Fruit fly (Drosophila melanogaster) whole organism, wandering third instar larva: Measurements from ENCODE around the gene GstD2.

ENCODE experiments used
- Abd-B ChIP-seq: fragments of >200 bp; optimal IDR thresholded peaks from 2 replicates; lab custom pipeline; 2017; ENCODE audit warnings: missing biosample characterization, missing genetic modification characterization
- CG32264 ChIP-seq: fragments of 200-800 bp; sonication (Bioruptor generic); optimal IDR thresholded peaks from 2 replicates; lab custom pipeline; 2016; ENCODE audit warnings: missing biosample characterization, missing genetic modification characterization
- CG9705 ChIP-seq: fragments of 200-800 bp; sonication (Bioruptor generic); optimal IDR thresholded peaks from 2 replicates; lab custom pipeline; 2018; ENCODE audit warnings: missing biosample characterization, mild to moderate bottlenecking, missing genetic modification characterization
- CrebA ChIP-seq: fragments of 200-800 bp; sonication (Bioruptor generic); optimal IDR thresholded peaks from 2 replicates; lab custom pipeline; 2016; ENCODE audit warnings: missing biosample characterization, mild to moderate bottlenecking, missing genetic modification characterization, borderline replicate concordance
- Dfd ChIP-seq: fragments of >200 bp; optimal IDR thresholded peaks from 2 replicates; lab custom pipeline; 2017; ENCODE audit warnings: missing biosample characterization, missing genetic modification characterization
- Dif ChIP-seq: fragments of 200-275, 200-300 bp; sonication (Bioruptor generic); optimal IDR thresholded peaks from 2 replicates; lab custom pipeline; 2018; ENCODE audit warnings: missing biosample characterization, missing genetic modification characterization; ENCODE audit not compliant: partially characterized antibody
- GATAd ChIP-seq: sonication (Bioruptor generic); optimal IDR thresholded peaks from 2 replicates; lab custom pipeline; 2016; ENCODE audit warnings: missing biosample characterization, missing genetic modification characterization
- HLH106 ChIP-seq: fragments of 200-800 bp; optimal IDR thresholded peaks from 3 replicates; lab custom pipeline; 2019; ENCODE audit warnings: missing biosample characterization, mild to moderate bottlenecking, missing genetic modification characterization, moderate library complexity
- Hr78 ChIP-seq: fragments of >200 bp; optimal IDR thresholded peaks from 2 replicates; lab custom pipeline; 2017; ENCODE audit warnings: missing biosample characterization, missing genetic modification characterization
- Hr83 ChIP-seq: fragments of 200-300 bp; sonication (Bioruptor generic); optimal IDR thresholded peaks from 2 replicates; lab custom pipeline; 2016; ENCODE audit warnings: missing biosample characterization, mild to moderate bottlenecking, missing genetic modification characterization, moderate library complexity; ENCODE audit not compliant: poor library complexity, severe bottlenecking
- Jra ChIP-seq: sonication (Bioruptor generic); optimal IDR thresholded peaks from 2 replicates; lab custom pipeline; 2016; ENCODE audit warnings: missing biosample characterization, missing genetic modification characterization
- Mio ChIP-seq: sonication (Bioruptor generic); optimal IDR thresholded peaks from 2 replicates; lab custom pipeline; 2016; ENCODE audit warnings: missing biosample characterization, missing genetic modification characterization
- Myc ChIP-seq: fragments of >200 bp; optimal IDR thresholded peaks from 2 replicates; lab custom pipeline; 2017
- N ChIP-seq: fragments of >200 bp; optimal IDR thresholded peaks from 2 replicates; lab custom pipeline; 2018; ENCODE audit warnings: missing biosample characterization, missing external identifiers, missing genetic modification characterization
- OdsH ChIP-seq: fragments of 200-800 bp; sonication (Bioruptor generic); optimal IDR thresholded peaks from 2 replicates; lab custom pipeline; 2016; ENCODE audit warnings: missing biosample characterization, mild to moderate bottlenecking, missing genetic modification characterization
- Rel ChIP-seq, 2 experiments: fragments of 200-800 bp; sonication (Bioruptor generic) in 1 of 2; optimal IDR thresholded peaks; 2 replicates in 1 of 2; 3 replicates in 1 of 2; lab custom pipeline; 2016 to 2019; ENCODE audit warnings: mild to moderate bottlenecking in 2 of 2, missing biosample characterization in 2 of 2, missing genetic modification characterization in 2 of 2, moderate library complexity in 1 of 2
- Sp1 ChIP-seq: fragments of 200-800 bp; sonication (Bioruptor generic); optimal IDR thresholded peaks from 3 replicates; lab custom pipeline; 2019; ENCODE audit warnings: missing biosample characterization, mild to moderate bottlenecking, missing genetic modification characterization, moderate library complexity
- Vsx2 ChIP-seq: fragments of 200-300, 225-300 bp; sonication (Bioruptor generic); optimal IDR thresholded peaks from 2 replicates; lab custom pipeline; 2018; ENCODE audit warnings: missing biosample characterization, missing genetic modification characterization; ENCODE audit not compliant: partially characterized antibody
- br ChIP-seq: fragments of 200-800 bp; sonication (Bioruptor generic); optimal IDR thresholded peaks from 2 replicates; lab custom pipeline; 2016; ENCODE audit warnings: missing biosample characterization, missing genetic modification characterization
- brk ChIP-seq: fragments of 200-800 bp; sonication (Bioruptor generic); optimal IDR thresholded peaks from 2 replicates; lab custom pipeline; 2016; ENCODE audit warnings: missing biosample characterization, mild to moderate bottlenecking, missing genetic modification characterization
- dl ChIP-seq, 2 experiments: fragments of 175-275, 200-275 bp in 1 of 2; fragments of 200-275 bp in 1 of 2; sonication (Bioruptor generic); optimal IDR thresholded peaks; lab custom pipeline; 2018; ENCODE audit warnings: mild to moderate bottlenecking in 2 of 2, missing biosample characterization in 2 of 2, missing genetic modification characterization in 2 of 2, moderate library complexity in 2 of 2; ENCODE audit not compliant: partially characterized antibody in 2 of 2, insufficient read depth in 1 of 2
- dmrt93B ChIP-seq: fragments of 200-800 bp; sonication (Bioruptor generic); optimal IDR thresholded peaks from 2 replicates; lab custom pipeline; 2018; ENCODE audit warnings: missing biosample characterization, mild to moderate bottlenecking, missing genetic modification characterization
- dsf ChIP-seq: sonication (Bioruptor generic); optimal IDR thresholded peaks from 2 replicates; lab custom pipeline; 2016; ENCODE audit warnings: missing biosample characterization, missing genetic modification characterization, borderline replicate concordance
- ey ChIP-seq: fragments of 200-800 bp; sonication (Bioruptor generic); optimal IDR thresholded peaks from 2 replicates; lab custom pipeline; 2016; ENCODE audit warnings: missing biosample characterization, missing genetic modification characterization
- foxo ChIP-seq, 2 experiments: fragments of 200-800 bp; sonication (Bioruptor generic); optimal IDR thresholded peaks; 2 replicates in 1 of 2; 3 replicates in 1 of 2; lab custom pipeline; 2016 to 2017; ENCODE audit warnings: missing biosample characterization in 2 of 2, missing genetic modification characterization in 2 of 2
- fru ChIP-seq: fragments of 200-800 bp; sonication (Bioruptor generic); optimal IDR thresholded peaks from 3 replicates; lab custom pipeline; 2016; ENCODE audit warnings: missing biosample characterization, mild to moderate bottlenecking, missing genetic modification characterization
- h ChIP-seq: fragments of 200-800 bp; sonication (Bioruptor generic); optimal IDR thresholded peaks from 3 replicates; lab custom pipeline; 2016; ENCODE audit warnings: missing biosample characterization, mild to moderate bottlenecking, missing genetic modification characterization
- lola ChIP-seq: fragments of >200 bp; optimal IDR thresholded peaks from 2 replicates; lab custom pipeline; 2017; ENCODE audit warnings: missing biosample characterization, missing genetic modification characterization
- psq ChIP-seq: fragments of 200-800 bp; sonication (Bioruptor generic); optimal IDR thresholded peaks from 3 replicates; lab custom pipeline; 2017; ENCODE audit warnings: missing biosample characterization, mild to moderate bottlenecking, missing genetic modification characterization, moderate library complexity
- rgr ChIP-seq: fragments of 200-800 bp; sonication (Bioruptor generic); optimal IDR thresholded peaks from 3 replicates; lab custom pipeline; 2016; ENCODE audit warnings: missing biosample characterization, mild to moderate bottlenecking, missing genetic modification characterization
- sage ChIP-seq: fragments of 200-800 bp; sonication (Bioruptor generic); optimal IDR thresholded peaks from 2 replicates; lab custom pipeline; 2016; ENCODE audit warnings: missing biosample characterization, mild to moderate bottlenecking, missing genetic modification characterization
- sv ChIP-seq: fragments of 200-800 bp; sonication (Bioruptor generic); optimal IDR thresholded peaks from 3 replicates; lab custom pipeline; 2016; ENCODE audit warnings: missing biosample characterization, missing genetic modification characterization
- tai ChIP-seq: sonication (Bioruptor generic); optimal IDR thresholded peaks from 2 replicates; lab custom pipeline; 2016; ENCODE audit warnings: missing biosample characterization, missing genetic modification characterization
- usp ChIP-seq: fragments of >200 bp; optimal IDR thresholded peaks from 2 replicates; lab custom pipeline; 2017; ENCODE audit warnings: missing biosample characterization, missing genetic modification characterization
- woc ChIP-seq: sonication (Bioruptor generic); optimal IDR thresholded peaks from 2 replicates; lab custom pipeline; 2016; ENCODE audit warnings: missing biosample characterization, mild to moderate bottlenecking, missing genetic modification characterization

GstD2 gene

DNA sequence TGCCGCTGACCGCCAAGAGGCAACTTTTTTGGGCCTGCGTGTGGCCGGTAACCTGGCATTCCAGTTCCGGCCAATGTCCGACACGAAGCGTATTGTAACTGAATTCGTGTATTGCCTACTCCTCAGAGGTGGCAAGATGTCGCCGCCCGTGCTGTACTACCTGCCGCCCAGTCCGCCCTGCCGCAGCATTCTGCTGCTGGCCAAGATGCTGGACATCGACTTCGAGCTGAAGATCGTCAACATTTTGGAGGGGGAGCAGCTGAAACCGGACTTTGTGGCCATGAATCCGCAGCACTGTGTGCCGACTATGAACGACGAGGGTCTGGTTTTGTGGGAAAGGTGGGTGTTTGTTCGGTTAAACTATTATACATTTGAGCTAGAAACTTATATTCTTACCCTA is 12.5 kb downstream of the GstD2 start:
- no peak for TF ChIP-seq foxo (GFP tag; optimal IDR thresholded peaks at IDR 0.05; lab: Kevin White, UChicago)
- no peak for TF ChIP-seq h (GFP tag; lab: Kevin White, UChicago)
- no peak for TF ChIP-seq Hr78 (GFP tag; lab: Kevin White, UChicago)
- TF ChIP-seq ey (GFP tag; lab: Kevin White, UChicago) = no peak
- TF ChIP-seq Dfd = no peak
- no peak for TF ChIP-seq rgr (GFP tag; lab: Kevin White, UChicago)
- TF ChIP-seq Hr83 (GFP tag; lab: Kevin White, UChicago) = no peak
- no peak for TF ChIP-seq sv (GFP tag; lab: Kevin White, UChicago)
- TF ChIP-seq GATAd (GFP tag; lab: Kevin White, UChicago) = no peak
- no peak for TF ChIP-seq Rel (GFP tag; optimal IDR thresholded peaks at IDR 0.05; lab: Kevin White, UChicago)
- no peak for TF ChIP-seq Rel (tag; optimal IDR thresholded peaks at IDR 0.05; lab: Kevin White, UChicago)
- no peak for TF ChIP-seq Dif
- TF ChIP-seq, all 38 proteins: peak for 0

DNA sequence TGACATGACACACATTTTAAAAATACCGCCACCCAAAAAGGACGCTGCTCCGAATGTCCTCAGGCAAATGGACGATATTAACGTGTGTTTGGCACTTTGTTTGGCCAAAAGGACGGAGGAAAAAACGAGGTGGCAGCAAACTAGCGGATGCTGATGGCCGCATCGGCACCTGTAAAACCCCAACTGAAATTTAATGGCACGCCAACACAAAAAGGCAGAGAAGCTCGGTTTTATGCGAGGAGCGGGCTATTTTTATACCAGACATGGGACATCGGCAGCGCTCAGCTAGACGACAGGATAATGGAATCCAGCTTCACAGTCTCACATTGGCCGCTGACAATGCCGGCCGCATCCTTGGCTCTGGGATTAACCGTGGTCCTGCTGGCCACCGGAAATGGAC is 14.2 kb downstream of the GstD2 start, which contains the start of gene Sol1:
TSS of gene Sol1 (plus strand) at position 301 of the 400 bp plus-strand sequence.
- TF ChIP-seq usp = no peak
- no peak for TF ChIP-seq tai (GFP tag; lab: Kevin White, UChicago)
- no peak for TF ChIP-seq ey (GFP tag; lab: Kevin White, UChicago)
- no peak for TF ChIP-seq br (GFP tag; lab: Kevin White, UChicago)
- no peak for TF ChIP-seq CG32264 (GFP tag; lab: Kevin White, UChicago)
- no peak for TF ChIP-seq lola
- no peak for TF ChIP-seq Hr78 (GFP tag; lab: Kevin White, UChicago)
- no peak for TF ChIP-seq OdsH (GFP tag; lab: Kevin White, UChicago)
- TF ChIP-seq Jra = no peak
- TF ChIP-seq dmrt93B (GFP tag; lab: Kevin White, UChicago) = no peak
- TF ChIP-seq Vsx2 (GFP tag; lab: Kevin White, UChicago) = no peak
- no peak for TF ChIP-seq Abd-B (GFP tag; lab: Kevin White, UChicago)
- TF ChIP-seq dsf (GFP tag; lab: Kevin White, UChicago) = no peak
- TF ChIP-seq psq (GFP tag; lab: Kevin White, UChicago) = no peak

DNA sequence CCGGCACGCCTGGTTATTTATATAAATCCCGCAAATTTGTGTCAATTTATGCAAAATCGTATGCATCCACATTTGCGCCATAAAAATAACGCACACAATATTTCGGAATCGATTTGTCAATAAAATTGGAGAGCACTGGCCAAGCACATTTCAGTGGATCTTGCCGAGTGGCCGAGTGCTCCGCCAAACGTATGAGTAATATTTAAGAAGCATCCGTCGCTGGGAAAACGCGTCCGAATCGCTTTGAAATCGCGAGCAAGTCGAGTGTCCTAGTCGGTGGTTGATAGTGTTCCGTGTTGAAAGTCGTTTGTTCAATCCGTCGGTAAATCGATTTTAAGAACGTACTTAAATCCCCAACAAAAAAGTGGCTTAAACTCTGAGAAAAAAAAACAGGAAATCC is 15.2 kb downstream of the GstD2 start, which contains the start of gene CG33098:
TSS of gene CG33098 (plus strand) at position 224 of the 400 bp plus-strand sequence.
- no peak for TF ChIP-seq Sp1
- no peak for TF ChIP-seq Mio (GFP tag; lab: Kevin White, UChicago)
- TF ChIP-seq HLH106 = no peak
- TF ChIP-seq Rel (GFP tag; optimal IDR thresholded peaks at IDR 0.05; lab: Kevin White, UChicago) = no peak
- no peak for TF ChIP-seq Rel (tag; optimal IDR thresholded peaks at IDR 0.05; lab: Kevin White, UChicago)
- no peak for TF ChIP-seq CG9705
- no peak for TF ChIP-seq Vsx2 (GFP tag; lab: Kevin White, UChicago)
- TF ChIP-seq Hr83 (GFP tag; lab: Kevin White, UChicago) = no peak
- TF ChIP-seq woc (GFP tag; lab: Kevin White, UChicago) = no peak
- TF ChIP-seq usp = no peak
- TF ChIP-seq Dif = no peak
- TF ChIP-seq Myc (lab: Kevin White, UChicago) = no peak
- TF ChIP-seq dmrt93B (GFP tag; lab: Kevin White, UChicago) = no peak
- no peak for TF ChIP-seq tai (GFP tag; lab: Kevin White, UChicago)
- TF ChIP-seq lola = no peak
- no peak for TF ChIP-seq br (GFP tag; lab: Kevin White, UChicago)
- TF ChIP-seq brk (GFP tag; lab: Kevin White, UChicago) = no peak
- TF ChIP-seq Jra = no peak
- TF ChIP-seq sage (GFP tag; lab: Kevin White, UChicago) = no peak

DNA sequence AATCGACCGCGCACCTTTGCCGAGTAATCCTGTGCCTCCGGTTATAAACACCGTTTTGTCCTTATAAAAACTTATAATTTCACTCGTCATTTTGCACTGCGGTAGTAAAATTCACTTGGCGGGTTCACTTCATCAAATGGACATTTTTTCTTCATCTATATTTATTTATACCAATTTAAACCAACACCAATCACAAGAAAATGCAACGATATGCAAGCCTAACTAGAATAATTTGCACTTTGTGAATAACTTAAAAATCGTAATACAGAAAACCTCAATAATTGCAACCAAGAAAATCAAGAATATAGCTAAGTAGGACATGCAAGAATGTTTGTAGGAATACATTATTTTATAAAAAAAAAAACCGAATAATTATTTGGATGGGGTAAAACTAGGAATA is 24.1 kb downstream of the GstD2 start, which contains the start of the genes CG10096 and CG10097:
TSS of gene CG10096 (minus strand) at position 101 of the 400 bp plus-strand sequence.
TSS of gene CG10097 (minus strand) at position 101 of the 400 bp plus-strand sequence.
- TF ChIP-seq CG32264 (GFP tag; lab: Kevin White, UChicago) (no peak), tai (GFP tag; lab: Kevin White, UChicago) (no peak), fru (GFP tag; lab: Kevin White, UChicago) (no peak), CG9705 (no peak), foxo (GFP tag; optimal IDR thresholded peaks at IDR 0.05; lab: Kevin White, UChicago) (no peak), CrebA (GFP tag; lab: Kevin White, UChicago) (no peak), brk (GFP tag; lab: Kevin White, UChicago) (no peak), N (no peak), lola (no peak), psq (GFP tag; lab: Kevin White, UChicago) (no peak), Dfd (no peak), Vsx2 (GFP tag; lab: Kevin White, UChicago) (no peak), br (GFP tag; lab: Kevin White, UChicago) (no peak), Rel (GFP tag; optimal IDR thresholded peaks at IDR 0.05; lab: Kevin White, UChicago) (no peak), Rel (tag; optimal IDR thresholded peaks at IDR 0.05; lab: Kevin White, UChicago) (no peak), Hr78 (GFP tag; lab: Kevin White, UChicago) (no peak), dl (GFP tag; optimal IDR thresholded peaks at IDR 0.05; lab: Kevin White, UChicago; ENCODE audit: insufficient read depth in 1 of 2, partially characterized antibody in 2 of 2) (no peak), woc (GFP tag; lab: Kevin White, UChicago) (no peak), Hr83 (GFP tag; lab: Kevin White, UChicago) (no peak), OdsH (GFP tag; lab: Kevin White, UChicago) (no peak), Mio (GFP tag; lab: Kevin White, UChicago) (no peak)
